Fruit fly (Drosophila melanogaster): ENCODE results near the gene Saysd1.

Saysd1 gene

dm6 chr3R:25258628-25259240 lies 43.7 kb upstream of the Saysd1 start, which contains the start of gene CG11857 (continued):
- TF ChIP-seq sens-2 (GFP tag; IDR thresholded peaks at IDR 0.05) (peak; percentile 99), vfl (GFP tag; optimal IDR thresholded peaks at IDR 0.05) (peak; percentile 99), CG2712 (tag; optimal IDR thresholded peaks at IDR 0.05) (peak; percentile 98), dmrt99B (tag; optimal IDR thresholded peaks at IDR 0.05) (peak; percentile 96), klu (GFP tag; IDR thresholded peaks at IDR 0.05) (peak; percentile 99), dan (GFP tag; IDR thresholded peaks at IDR 0.05) (peak; percentile 97), Side (GFP tag; optimal IDR thresholded peaks at IDR 0.05) (peak; percentile 95), shn (GFP tag; optimal IDR thresholded peaks at IDR 0.05) (peak; percentile 97), CG3995 (GFP tag; optimal IDR thresholded peaks at IDR 0.05) (peak; percentile 82), CG17612 (GFP tag; IDR thresholded peaks at IDR 0.05) (peak; percentile 97), CkIIα-i1 (GFP tag; IDR thresholded peaks at IDR 0.05) (peak; percentile 90), MBD-R2 (GFP tag; IDR thresholded peaks at IDR 0.05) (peak; percentile 99), CG7556 (GFP tag; optimal IDR thresholded peaks at IDR 0.05) (peak; percentile 96), tgo (GFP tag; IDR thresholded peaks at IDR 0.05) (peak; percentile 99), dpn (GFP tag; optimal IDR thresholded peaks at IDR 0.05) (peak; percentile 98 to 99), Optix (GFP tag; IDR thresholded peaks at IDR 0.05) (peak; percentile 99), crp (GFP tag; optimal IDR thresholded peaks at IDR 0.05) (peak in 1 of 2 experiments; percentile 72), Eip74EF (GFP tag; optimal IDR thresholded peaks at IDR 0.05) (peak in 1 of 2 experiments; percentile 85), dm (GFP tag; optimal IDR thresholded peaks at IDR 0.05) (peak; percentile 93), GATAe (GFP tag; conservative IDR thresholded peaks at IDR 0.05) (peak; percentile 97), Fer3 (tag; optimal IDR thresholded peaks at IDR 0.05) (peak; percentile 98), lilli (GFP tag; optimal IDR thresholded peaks at IDR 0.05) (peak; percentile 99), CG7271 (tag; optimal IDR thresholded peaks at IDR 0.05) (peak; percentile 95), Camta (GFP tag; optimal IDR thresholded peaks at IDR 0.05) (peak; percentile 98), CG2199 (GFP tag; IDR thresholded peaks at IDR 0.05) (peak; percentile 99), kni (GFP tag; optimal IDR thresholded peaks at IDR 0.05) (peak; percentile 88), Xrp1 (GFP tag; IDR thresholded peaks at IDR 0.05) (peak; percentile 99), sob (GFP tag; IDR thresholded peaks at IDR 0.05) (peak; percentile 100), CG4424 (GFP tag; optimal IDR thresholded peaks at IDR 0.05) (peak; percentile 98), Atf3 (GFP tag; optimal IDR thresholded peaks at IDR 0.05) (peak; percentile 98), Vsx1 (GFP tag; optimal IDR thresholded peaks at IDR 0.05) (peak; percentile 88), esg (GFP tag; conservative IDR thresholded peaks at IDR 0.05) (peak; percentile 99), wdn (GFP tag; IDR thresholded peaks at IDR 0.05) (peak; percentile 97), CG7745 (tag; optimal IDR thresholded peaks at IDR 0.05) (peak; percentile 76), PHDP (tag; optimal IDR thresholded peaks at IDR 0.05) (peak; percentile 97), CG4404 (GFP tag; IDR thresholded peaks at IDR 0.05) (peak; percentile 100), CG9215 (GFP tag; IDR thresholded peaks at IDR 0.05) (peak; percentile 99), tio (GFP tag; optimal IDR thresholded peaks at IDR 0.05) (no peak), zfh1 (GFP tag; IDR thresholded peaks at IDR 0.05) (peak; percentile 99), Dbx (GFP tag; IDR thresholded peaks at IDR 0.05) (peak; percentile 99), bsh (GFP tag; optimal IDR thresholded peaks at IDR 0.05) (peak; percentile 69 to 98), br (optimal IDR thresholded peaks at IDR 0.05) (no peak), CG31224 (GFP tag; IDR thresholded peaks at IDR 0.05) (peak; percentile 97), CG10654 (GFP tag; optimal IDR thresholded peaks at IDR 0.05) (peak; percentile 97), usp (GFP tag; optimal IDR thresholded peaks at IDR 0.05) (no peak), ato (GFP tag; IDR thresholded peaks at IDR 0.05; ENCODE audit: partially characterized antibody) (peak; percentile 96), CoRest (tag; optimal IDR thresholded peaks at IDR 0.05) (peak; percentile 99), dmrt11E (tag; optimal IDR thresholded peaks at IDR 0.05) (peak; percentile 98), CG12219 (GFP tag; optimal IDR thresholded peaks at IDR 0.05) (peak; percentile 92), Mad (GFP tag; optimal IDR thresholded peaks at IDR 0.05) (peak; percentile 98), ems (GFP tag; optimal IDR thresholded peaks at IDR 0.05) (peak; percentile 98)

Data from whole organism, embryonic.